Fruit fly (Drosophila melanogaster) whole organism, embryonic: ENCODE data around the gene vers.

Experiments
- Bdp1 ChIP-seq: fragments of 200-800 bp; sonication (Bioruptor generic); optimal IDR thresholded peaks from 3 replicates; lab custom pipeline; 2016; ENCODE audit warnings: missing biosample characterization, missing genetic modification characterization
- Blimp-1 ChIP-seq: fragments of 200-800 bp; sonication (Bioruptor generic); optimal IDR thresholded peaks from 3 replicates; lab custom pipeline; 2018; ENCODE audit warnings: missing biosample characterization, missing genetic modification characterization, mild to moderate bottlenecking, moderate library complexity, missing genetic modification reagents
- CG11247 ChIP-seq: fragments of 200-800 bp; sonication (Bioruptor generic); IDR thresholded peaks from 2 replicates; pipeline ENCODE4 v1.3.6; 2022; ENCODE audit warnings: missing biosample characterization, missing genetic modification characterization
- CG11696 ChIP-seq: fragments of 200-800 bp; sonication (Bioruptor generic); IDR thresholded peaks from 2 replicates; pipeline ENCODE4 v1.3.6; 2022; ENCODE audit warnings: missing biosample characterization, missing genetic modification characterization
- CG13123 ChIP-seq: fragments of 200-800 bp; sonication (Bioruptor generic); optimal IDR thresholded peaks from 2 replicates; lab custom pipeline; 2016; ENCODE audit warnings: missing biosample characterization, missing genetic modification characterization
- CG14014 ChIP-seq: fragments of 200-800 bp; sonication (Bioruptor generic); IDR thresholded peaks from 2 replicates; pipeline ENCODE4 v1.3.6; 2022; ENCODE audit warnings: missing biosample characterization, missing genetic modification characterization
- CG14050 ChIP-seq: fragments of 200-800 bp; sonication (Bioruptor generic); IDR thresholded peaks from 3 replicates; pipeline ENCODE4 v1.3.6; 2022; ENCODE audit warnings: missing biosample characterization, missing genetic modification characterization
- CG14860 ChIP-seq: fragments of 200-800 bp; sonication (Bioruptor generic); IDR thresholded peaks from 3 replicates; pipeline ENCODE4 v1.3.6; 2022; ENCODE audit warnings: missing biosample characterization, missing genetic modification characterization; ENCODE audit not compliant: partially characterized antibody
- CG15696 ChIP-seq: fragments of 200-800 bp; sonication (Bioruptor generic); optimal IDR thresholded peaks from 2 replicates; lab custom pipeline; 2019; ENCODE audit warnings: missing biosample characterization, mild to moderate bottlenecking, missing genetic modification characterization, moderate library complexity
- CG16863 ChIP-seq: fragments of 200-800 bp; sonication (Bioruptor generic); optimal IDR thresholded peaks from 3 replicates; lab custom pipeline; 2016; ENCODE audit warnings: missing biosample characterization, missing genetic modification characterization
- CG1792 ChIP-seq: fragments of 200-800 bp; sonication (Bioruptor generic); optimal IDR thresholded peaks from 2 replicates; lab custom pipeline; 2016; ENCODE audit warnings: missing biosample characterization, missing genetic modification characterization
- CG2120 ChIP-seq: fragments of 200-800 bp; sonication (Bioruptor generic); optimal IDR thresholded peaks from 3 replicates; lab custom pipeline; 2016; ENCODE audit warnings: missing biosample characterization, missing genetic modification characterization
- CG2199 ChIP-seq: fragments of 200-800 bp; sonication (Bioruptor generic); IDR thresholded peaks from 3 replicates; pipeline ENCODE4 v1.3.6; 2022; ENCODE audit warnings: missing biosample characterization, missing genetic modification characterization
- CG31441 ChIP-seq: fragments of 200-800 bp; sonication (Bioruptor generic); IDR thresholded peaks from 2 replicates; pipeline ENCODE4 v1.3.6; 2022; ENCODE audit warnings: missing biosample characterization, missing genetic modification characterization
- CG5953 ChIP-seq: fragments of 200-800 bp; sonication (Bioruptor generic); IDR thresholded peaks from 2 replicates; pipeline ENCODE4 v1.3.6; 2022; ENCODE audit warnings: missing biosample characterization, missing genetic modification characterization
- CG6272 ChIP-seq: fragments of 200-800 bp; sonication (Bioruptor generic); IDR thresholded peaks from 2 replicates; pipeline ENCODE4 v1.3.6; 2022; ENCODE audit warnings: missing biosample characterization, missing genetic modification characterization
- CG6791 ChIP-seq: fragments of 200-800 bp; sonication (Bioruptor generic); IDR thresholded peaks from 3 replicates; pipeline ENCODE4 v1.3.6; 2022; ENCODE audit warnings: missing biosample characterization, missing genetic modification characterization; ENCODE audit not compliant: partially characterized antibody
- CG6854 ChIP-seq: fragments of 200-800 bp; sonication (Bioruptor generic); optimal IDR thresholded peaks from 3 replicates; lab custom pipeline; 2017; ENCODE audit warnings: missing biosample characterization, mild to moderate bottlenecking, missing genetic modification characterization
- CG7839 ChIP-seq: fragments of 200-800 bp; sonication (Bioruptor generic); optimal IDR thresholded peaks from 3 replicates; lab custom pipeline; 2018; ENCODE audit warnings: missing biosample characterization, mild to moderate bottlenecking, missing genetic modification characterization, moderate library complexity
- CG9817 ChIP-seq: fragments of 200-800 bp; sonication (Bioruptor generic); optimal IDR thresholded peaks from 2 replicates; lab custom pipeline; 2018; ENCODE audit warnings: missing biosample characterization, mild to moderate bottlenecking, missing genetic modification characterization, moderate library complexity
- Doc2 ChIP-seq: fragments of 200-800 bp; sonication (Bioruptor generic); IDR thresholded peaks from 2 replicates; pipeline ENCODE4 v1.3.6; 2022; ENCODE audit warnings: missing biosample characterization, missing genetic modification characterization
- H15 ChIP-seq: fragments of 200-800 bp; sonication (Bioruptor generic); IDR thresholded peaks from 3 replicates; pipeline ENCODE4 v1.3.6; 2022; ENCODE audit warnings: missing biosample characterization, missing genetic modification characterization
- Med ChIP-seq: fragments of 200-800 bp; sonication (Bioruptor generic); peaks from one replicate; lab custom pipeline; 2016; ENCODE audit warnings: missing biosample characterization, missing genetic modification characterization, mild to moderate bottlenecking, inconsistent platforms, moderate library complexity
- Mrtf ChIP-seq: fragments of 200-800 bp; sonication (Bioruptor generic); IDR thresholded peaks from 3 replicates; pipeline ENCODE4 v1.3.6; 2022; ENCODE audit warnings: missing biosample characterization, missing genetic modification characterization
- Nf-YA ChIP-seq: fragments of 200-800 bp; sonication (Bioruptor generic); IDR thresholded peaks from 2 replicates; pipeline ENCODE4 v1.3.6; 2022; ENCODE audit warnings: missing biosample characterization, missing genetic modification characterization
- Pdp1 ChIP-seq, 2 experiments: fragments of 200-800 bp; sonication (Bioruptor generic); optimal IDR thresholded peaks; 3 replicates each; lab custom pipeline; 2016; ENCODE audit warnings: missing biosample characterization in 2 of 2, missing genetic modification characterization in 2 of 2, mild to moderate bottlenecking in 1 of 2, moderate library complexity in 1 of 2
- Sox102F ChIP-seq: fragments of 200-800 bp; sonication (Bioruptor generic); optimal IDR thresholded peaks from 2 replicates; lab custom pipeline; 2018; ENCODE audit warnings: missing biosample characterization, mild to moderate bottlenecking, missing genetic modification characterization, moderate library complexity
- Stat92E ChIP-seq, 3 experiments: fragments of >200 bp in 2 of 3; fragments of 200-800 bp in 1 of 3; sonication (Bioruptor generic) in 1 of 3; optimal IDR thresholded peaks; 2 replicates each; lab custom pipeline; 2017 to 2019; ENCODE audit warnings: missing biosample characterization in 3 of 3, missing genetic modification characterization in 3 of 3, mild to moderate bottlenecking in 1 of 3, moderate library complexity in 1 of 3
- Trl ChIP-seq, 3 experiments: fragments of >200 bp in 2 of 3; fragments of 200-800 bp in 1 of 3; sonication (Bioruptor generic) in 1 of 3; optimal IDR thresholded peaks; 2 replicates in 1 of 3; 3 replicates in 2 of 3; lab custom pipeline; 2016 to 2017; ENCODE audit warnings: missing biosample characterization in 1 of 3, missing genetic modification characterization in 1 of 3
- ac ChIP-seq: fragments of 200-800 bp; sonication (Bioruptor generic); optimal IDR thresholded peaks from 3 replicates; lab custom pipeline; 2017; ENCODE audit warnings: missing biosample characterization, mild to moderate bottlenecking, missing genetic modification characterization
- bigmax ChIP-seq: fragments of 200-800 bp; sonication (Bioruptor generic); optimal IDR thresholded peaks from 2 replicates; lab custom pipeline; 2018; ENCODE audit warnings: missing biosample characterization, mild to moderate bottlenecking, missing genetic modification characterization
- br ChIP-seq: fragments of >200 bp; optimal IDR thresholded peaks from 2 replicates; lab custom pipeline; 2017
- chif ChIP-seq, 2 experiments: fragments of 200-800 bp; sonication (Bioruptor generic); optimal IDR thresholded peaks; 3 replicates each; lab custom pipeline; 2016; ENCODE audit warnings: missing biosample characterization in 2 of 2, missing genetic modification characterization in 2 of 2
- chm ChIP-seq: fragments of 200-800 bp; sonication (Bioruptor generic); IDR thresholded peaks from 2 replicates; pipeline ENCODE4 v1.3.6; 2022; ENCODE audit warnings: missing biosample characterization, missing genetic modification characterization
- ewg ChIP-seq: fragments of 200-800 bp; sonication (Bioruptor generic); optimal IDR thresholded peaks from 3 replicates; lab custom pipeline; 2017; ENCODE audit warnings: mild to moderate bottlenecking, missing biosample characterization, missing genetic modification reagents, missing genetic modification characterization
- gem ChIP-seq: fragments of 200-800 bp; sonication (Bioruptor generic); optimal IDR thresholded peaks from 2 replicates; lab custom pipeline; 2019; ENCODE audit warnings: missing biosample characterization, mild to moderate bottlenecking, missing genetic modification characterization, moderate library complexity
- grau ChIP-seq: fragments of 200-800 bp; optimal IDR thresholded peaks from 3 replicates; lab custom pipeline; 2019; ENCODE audit warnings: missing biosample characterization, mild to moderate bottlenecking, missing genetic modification characterization, moderate library complexity
- lilli ChIP-seq: fragments of 200-800 bp; sonication (Bioruptor generic); optimal IDR thresholded peaks from 3 replicates; lab custom pipeline; 2016; ENCODE audit warnings: missing biosample characterization, missing genetic modification characterization
- maf-S ChIP-seq: fragments of 200-800 bp; sonication (Bioruptor generic); optimal IDR thresholded peaks from 2 replicates; lab custom pipeline; 2016; ENCODE audit warnings: missing biosample characterization, missing genetic modification characterization
- odd ChIP-seq: fragments of 200-800 bp; sonication (Bioruptor generic); optimal IDR thresholded peaks from 2 replicates; lab custom pipeline; 2017; ENCODE audit warnings: missing biosample characterization, mild to moderate bottlenecking, missing genetic modification characterization
- pan ChIP-seq, 4 experiments: fragments of >200 bp in 3 of 4; fragments of 200-800 bp in 1 of 4; sonication (Bioruptor generic) in 1 of 4; optimal IDR thresholded peaks in 3 of 4; IDR thresholded peaks in 1 of 4; 2 replicates each; pipeline versions ENCODE4 v1.3.6 to Lab custom; 2017 to 2022; ENCODE audit warnings: missing biosample characterization in 2 of 4, missing genetic modification characterization in 2 of 4, mixed read lengths in 1 of 4
- pnt ChIP-seq: fragments of 200-800 bp; sonication (Bioruptor generic); optimal IDR thresholded peaks from 3 replicates; lab custom pipeline; 2016; ENCODE audit warnings: missing biosample characterization, missing genetic modification characterization
- ro ChIP-seq: fragments of 200-800 bp; sonication (Bioruptor generic); IDR thresholded peaks from 2 replicates; pipeline ENCODE4 v1.3.6; 2022; ENCODE audit warnings: missing biosample characterization, missing genetic modification characterization
- row ChIP-seq: fragments of 200-800 bp; sonication (Bioruptor generic); IDR thresholded peaks from 3 replicates; pipeline ENCODE4 v1.3.6; 2022; ENCODE audit warnings: missing biosample characterization, missing genetic modification characterization
- sd ChIP-seq: fragments of 200-800 bp; sonication (Bioruptor generic); optimal IDR thresholded peaks from 3 replicates; lab custom pipeline; 2018; ENCODE audit warnings: missing biosample characterization, mild to moderate bottlenecking, missing genetic modification characterization, moderate library complexity
- sens ChIP-seq: fragments of 200-800 bp; sonication (Bioruptor generic); peaks from one replicate; lab custom pipeline; 2016; ENCODE audit warnings: missing biosample characterization, missing genetic modification characterization
- ssp ChIP-seq: fragments of 200-800 bp; sonication (Bioruptor generic); IDR thresholded peaks from 2 replicates; pipeline ENCODE4 v1.3.6; 2022; ENCODE audit warnings: missing biosample characterization, missing genetic modification characterization
- tin ChIP-seq: fragments of 200-800 bp; sonication (Bioruptor generic); optimal IDR thresholded peaks from 3 replicates; lab custom pipeline; 2016; ENCODE audit warnings: missing biosample characterization, missing genetic modification characterization
- unpg ChIP-seq: fragments of 200-800 bp; sonication (Bioruptor generic); optimal IDR thresholded peaks from 3 replicates; lab custom pipeline; 2018; ENCODE audit warnings: missing biosample characterization, mild to moderate bottlenecking, missing genetic modification characterization, moderate library complexity
- zf30C ChIP-seq: fragments of 200-800 bp; sonication (Bioruptor generic); optimal IDR thresholded peaks from 3 replicates; lab custom pipeline; 2018; ENCODE audit warnings: missing biosample characterization, mild to moderate bottlenecking, missing genetic modification characterization

Gene vers

dm6 chr3L:12077348-12077747, 38.6 kb upstream of the vers start (continued):
- TF ChIP-seq grau (peak; percentile 52), tin (GFP tag; lab: Kevin White, UChicago) (peak; percentile 66), sd (tag; lab: Kevin White, UChicago) (no peak), CG13123 (GFP tag; lab: Kevin White, UChicago) (peak; percentile 22), CG11247 (GFP tag; lab: Robert Waterston, UW) (no peak), CG1792 (GFP tag; lab: Kevin White, UChicago) (no peak), unpg (GFP tag; lab: Kevin White, UChicago) (peak; percentile 52), CG14860 (GFP tag; lab: Robert Waterston, UW) (no peak), sens (GFP tag; lab: Kevin White, UChicago) (peak; percentile 94), lilli (peak; percentile 34), Trl (optimal IDR thresholded peaks at IDR 0.05; lab: Kevin White, UChicago) (no peak), Trl (GFP tag; optimal IDR thresholded peaks at IDR 0.05; lab: Kevin White, UChicago) (peak; percentile 45), ewg (GFP tag; lab: Kevin White, UChicago) (peak; percentile 30), pan (optimal IDR thresholded peaks at IDR 0.05; lab: Kevin White, UChicago) (no peak), pan (GFP tag; optimal IDR thresholded peaks at IDR 0.05 in 1 of 2, IDR thresholded peaks at IDR 0.05 in 1 of 2) (peak in 1 of 2 experiments; percentile 58), Pdp1 (GFP tag; optimal IDR thresholded peaks at IDR 0.05; lab: Kevin White, UChicago) (peak in 1 of 2 experiments; percentile 54), CG11696 (GFP tag; lab: Robert Waterston, UW) (no peak), maf-S (GFP tag; lab: Kevin White, UChicago) (no peak), ssp (GFP tag; lab: Robert Waterston, UW) (peak; percentile 72), CG15696 (tag; lab: Kevin White, UChicago) (peak; percentile 89), odd (GFP tag; lab: Kevin White, UChicago) (peak; percentile 29), Med (peak; percentile 66), ro (peak; percentile 11; the same call in 1 of the 2 replicates), Stat92E (GFP tag; optimal IDR thresholded peaks at IDR 0.05; lab: Kevin White, UChicago) (no peak), ac (GFP tag; lab: Kevin White, UChicago) (peak; percentile 64), Sox102F (GFP tag; lab: Kevin White, UChicago) (peak; percentile 72), CG7839 (peak; percentile 63), CG6272 (GFP tag; lab: Robert Waterston, UW) (no peak), CG2120 (GFP tag; lab: Kevin White, UChicago) (peak; percentile 28), Bdp1 (GFP tag; lab: Kevin White, UChicago) (peak; percentile 13), CG6791 (GFP tag; lab: Robert Waterston, UW) (no peak), Doc2 (no peak), CG2199 (GFP tag; lab: Robert Waterston, UW) (peak; percentile 69; the same call in 2 of the 3 replicates), CG14014 (GFP tag; lab: Robert Waterston, UW) (peak; percentile 44; the same call in 1 of the 2 replicates), br (no peak), zf30C (GFP tag; lab: Kevin White, UChicago) (peak; percentile 92), Nf-YA (no peak), row (GFP tag; lab: Robert Waterston, UW) (peak; percentile 77), CG9817 (tag; lab: Kevin White, UChicago) (no peak), Blimp-1 (GFP tag; lab: Kevin White, UChicago) (peak; percentile 80), CG31441 (GFP tag; lab: Robert Waterston, UW) (peak; percentile 61), CG16863 (GFP tag; lab: Kevin White, UChicago) (peak; percentile 39), CG6854 (GFP tag; lab: Kevin White, UChicago) (no peak), CG5953 (GFP tag; lab: Robert Waterston, UW) (peak; percentile 60; the same call in 1 of the 2 replicates), chm (peak; percentile 51; the same call in 1 of the 2 replicates), chif (GFP tag; optimal IDR thresholded peaks at IDR 0.05; lab: Kevin White, UChicago) (peak in 1 of 2 experiments; percentile 64), Mrtf (no peak), H15 (GFP tag; lab: Robert Waterston, UW) (0 out of 3 replicates have a peak, but pooled peaks have one; percentile 43), bigmax (GFP tag; lab: Kevin White, UChicago) (no peak), CG14050 (peak; percentile 61), pnt (GFP tag; lab: Kevin White, UChicago) (peak; percentile 31), gem (tag; lab: Kevin White, UChicago) (peak; percentile 76)
